Worm (Caenorhabditis elegans): ENCODE data around the gene npr-41.

ce11 chrII:11476410-11476809 lies 34.1 kb upstream of the npr-41 start, which contains the start of gene W02B12.16:
- no peak for TF ChIP-seq blmp-1 (tag; optimal IDR thresholded peaks at IDR 0.05; ENCODE audit: insufficient read depth)
- TF ChIP-seq unc-39 (tag; optimal IDR thresholded peaks at IDR 0.05), result no peak
- no peak for TF ChIP-seq elt-1 (tag; optimal IDR thresholded peaks at IDR 0.05)
- TF ChIP-seq nhr-237 (tag; optimal IDR thresholded peaks at IDR 0.05), result no peak
- no peak for TF ChIP-seq mdl-1 (tag; optimal IDR thresholded peaks at IDR 0.05)
- TF ChIP-seq crh-2 (tag; optimal IDR thresholded peaks at IDR 0.05), result no peak
- no peak for TF ChIP-seq nhr-77 (tag; optimal IDR thresholded peaks at IDR 0.05)
- no peak for TF ChIP-seq lin-11 (tag; optimal IDR thresholded peaks at IDR 0.05)
- TF ChIP-seq snpc-4 (tag; optimal IDR thresholded peaks at IDR 0.05), result no peak
- TF ChIP-seq R02D3.7 (tag; optimal IDR thresholded peaks at IDR 0.05), result no peak
- no peak for TF ChIP-seq zag-1 (tag; optimal IDR thresholded peaks at IDR 0.05)

All from whole organism, L2 larva.